Fruit fly (Drosophila melanogaster) whole organism, embryonic: Measurements from ENCODE around the gene Ppi1.
A peak's percentile ranks its signal among the peaks of the same experiment; 100 is the strongest.

Experiments
- Abd-B ChIP-seq: fragments of 200-800 bp; sonication (Bioruptor generic); optimal IDR thresholded peaks from 2 replicates; lab custom pipeline; 2018; ENCODE audit warnings: missing biosample characterization, mild to moderate bottlenecking, missing genetic modification characterization, moderate library complexity
- CG11456 ChIP-seq: fragments of 200-800 bp; sonication (Bioruptor generic); IDR thresholded peaks from 3 replicates; pipeline ENCODE4 v1.3.6; 2022; ENCODE audit warnings: missing biosample characterization, missing genetic modification characterization
- CG12104 ChIP-seq: fragments of 200-800 bp; sonication (Bioruptor generic); optimal IDR thresholded peaks from 3 replicates; lab custom pipeline; 2016; ENCODE audit warnings: missing biosample characterization, missing genetic modification characterization
- CG12219 ChIP-seq: fragments of 200-800 bp; sonication (Bioruptor generic); optimal IDR thresholded peaks from 3 replicates; lab custom pipeline; 2018; ENCODE audit warnings: missing biosample characterization, mild to moderate bottlenecking, missing genetic modification characterization
- CG12769 ChIP-seq: fragments of 200-800 bp; sonication (Bioruptor generic); optimal IDR thresholded peaks from 2 replicates; lab custom pipeline; 2019; ENCODE audit warnings: missing biosample characterization, mild to moderate bottlenecking, missing genetic modification characterization, moderate library complexity
- CG12942 ChIP-seq: fragments of 200-800 bp; sonication (Bioruptor generic); optimal IDR thresholded peaks from 3 replicates; lab custom pipeline; 2016; ENCODE audit warnings: missing biosample characterization, missing genetic modification characterization
- CG13287 ChIP-seq: fragments of 200-800 bp; sonication (Bioruptor generic); IDR thresholded peaks from 2 replicates; pipeline ENCODE4 v1.3.6; 2022; ENCODE audit warnings: missing biosample characterization, missing genetic modification characterization; ENCODE audit not compliant: partially characterized antibody
- CG15073 ChIP-seq: fragments of 200-800 bp; sonication (Bioruptor generic); optimal IDR thresholded peaks from 2 replicates; lab custom pipeline; 2016; ENCODE audit warnings: missing biosample characterization, missing genetic modification characterization
- CG15269 ChIP-seq: fragments of 200-800 bp; sonication (Bioruptor generic); optimal IDR thresholded peaks from 2 replicates; lab custom pipeline; 2018; ENCODE audit warnings: missing biosample characterization, mild to moderate bottlenecking, missing genetic modification characterization, moderate library complexity
- CG15601 ChIP-seq: fragments of 200-800 bp; sonication (Bioruptor generic); optimal IDR thresholded peaks from 3 replicates; lab custom pipeline; 2019; ENCODE audit warnings: missing biosample characterization, mild to moderate bottlenecking, missing genetic modification characterization, moderate library complexity
- CG17385 ChIP-seq: fragments of 200-800 bp; sonication (Bioruptor generic); optimal IDR thresholded peaks from 3 replicates; lab custom pipeline; 2018; ENCODE audit warnings: missing biosample characterization, mild to moderate bottlenecking, missing genetic modification characterization
- CG17802 ChIP-seq: fragments of 200-800 bp; sonication (Bioruptor generic); optimal IDR thresholded peaks from 2 replicates; lab custom pipeline; 2018; ENCODE audit warnings: missing biosample characterization, mild to moderate bottlenecking, missing genetic modification characterization, moderate library complexity
- CG17912 ChIP-seq: fragments of 200-800 bp; sonication (Bioruptor generic); optimal IDR thresholded peaks from 2 replicates; lab custom pipeline; 2018; ENCODE audit warnings: missing biosample characterization, mild to moderate bottlenecking, missing genetic modification characterization
- CG1792 ChIP-seq: fragments of 200-800 bp; sonication (Bioruptor generic); optimal IDR thresholded peaks from 2 replicates; lab custom pipeline; 2016; ENCODE audit warnings: missing biosample characterization, missing genetic modification characterization
- CG2120 ChIP-seq: fragments of 200-800 bp; sonication (Bioruptor generic); optimal IDR thresholded peaks from 3 replicates; lab custom pipeline; 2016; ENCODE audit warnings: missing biosample characterization, missing genetic modification characterization
- CG2129 ChIP-seq: fragments of 200-800 bp; sonication (Bioruptor generic); IDR thresholded peaks from 2 replicates; pipeline ENCODE4 v1.3.6; 2022; ENCODE audit warnings: missing biosample characterization, missing genetic modification characterization; ENCODE audit not compliant: partially characterized antibody
- CG4707 ChIP-seq: fragments of 200-800 bp; sonication (Bioruptor generic); optimal IDR thresholded peaks from 2 replicates; lab custom pipeline; 2018; ENCODE audit warnings: missing biosample characterization, mild to moderate bottlenecking, missing genetic modification characterization, moderate library complexity
- CG4854 ChIP-seq: fragments of 200-800 bp; sonication (Bioruptor generic); optimal IDR thresholded peaks from 2 replicates; lab custom pipeline; 2016; ENCODE audit warnings: missing biosample characterization, missing genetic modification characterization, inconsistent platforms
- CG8281 ChIP-seq: fragments of 200-800 bp; sonication (Bioruptor generic); optimal IDR thresholded peaks from 2 replicates; lab custom pipeline; 2018; ENCODE audit warnings: missing biosample characterization, mild to moderate bottlenecking, missing genetic modification characterization, moderate library complexity
- Dbx ChIP-seq: fragments of 200-800 bp; sonication (Bioruptor generic); IDR thresholded peaks from 3 replicates; pipeline ENCODE4 v1.3.6; 2022; ENCODE audit warnings: missing biosample characterization, missing genetic modification characterization
- Ets97D ChIP-seq: fragments of 200-800 bp; sonication (Bioruptor generic); optimal IDR thresholded peaks from 3 replicates; lab custom pipeline; 2016; ENCODE audit warnings: missing biosample characterization, missing genetic modification characterization
- HHEX ChIP-seq: fragments of 200-800 bp; sonication (Bioruptor generic); optimal IDR thresholded peaks from 3 replicates; lab custom pipeline; 2017; ENCODE audit warnings: missing biosample characterization, mild to moderate bottlenecking, missing genetic modification characterization, missing genetic modification reagents
- HLH3B ChIP-seq: fragments of 200-800 bp; sonication (Bioruptor generic); IDR thresholded peaks from 2 replicates; pipeline ENCODE4 v1.3.6; 2022; ENCODE audit warnings: missing biosample characterization, missing genetic modification characterization
- Max ChIP-seq: fragments of 200-800 bp; sonication (Bioruptor generic); optimal IDR thresholded peaks from 2 replicates; lab custom pipeline; 2016; ENCODE audit warnings: missing biosample characterization, mild to moderate bottlenecking, missing genetic modification characterization
- NK7.1 ChIP-seq: fragments of 200-800 bp; sonication (Bioruptor generic); optimal IDR thresholded peaks from 3 replicates; lab custom pipeline; 2016; ENCODE audit warnings: missing biosample characterization, missing genetic modification characterization
- Ptx1 ChIP-seq: fragments of 200-800 bp; sonication (Bioruptor generic); IDR thresholded peaks from 2 replicates; pipeline ENCODE4 v1.3.6; 2022; ENCODE audit warnings: missing biosample characterization, missing genetic modification characterization
- Side ChIP-seq: fragments of 200-800 bp; sonication (Bioruptor generic); optimal IDR thresholded peaks from 2 replicates; lab custom pipeline; 2016; ENCODE audit warnings: missing biosample characterization, missing genetic modification characterization
- Sry-β ChIP-seq: fragments of 200-800 bp; sonication (Bioruptor generic); optimal IDR thresholded peaks from 2 replicates; lab custom pipeline; 2018; ENCODE audit warnings: missing biosample characterization, mild to moderate bottlenecking, missing genetic modification characterization, moderate library complexity
- TFAM ChIP-seq: fragments of 200-800 bp; sonication (Bioruptor generic); optimal IDR thresholded peaks from 2 replicates; lab custom pipeline; 2017; ENCODE audit warnings: missing biosample characterization, missing genetic modification characterization, inconsistent platforms
- al ChIP-seq: fragments of 200-800 bp; sonication (Bioruptor generic); IDR thresholded peaks from 2 replicates; pipeline ENCODE4 v1.3.6; 2022; ENCODE audit warnings: missing biosample characterization, missing genetic modification characterization
- bigmax ChIP-seq: fragments of 200-800 bp; sonication (Bioruptor generic); optimal IDR thresholded peaks from 2 replicates; lab custom pipeline; 2018; ENCODE audit warnings: missing biosample characterization, mild to moderate bottlenecking, missing genetic modification characterization
- bowl ChIP-seq: fragments of 200-800 bp; sonication (Bioruptor generic); IDR thresholded peaks from 2 replicates; pipeline ENCODE4 v1.3.6; 2022; ENCODE audit warnings: missing biosample characterization, missing genetic modification characterization
- br ChIP-seq: fragments of >200 bp; optimal IDR thresholded peaks from 2 replicates; lab custom pipeline; 2017
- cad ChIP-seq: fragments of >200 bp; optimal IDR thresholded peaks from 2 replicates; lab custom pipeline; 2017; ENCODE audit warnings: missing biosample characterization, missing genetic modification characterization
- ci ChIP-seq: fragments of 200-800 bp; sonication (Bioruptor generic); IDR thresholded peaks from 3 replicates; pipeline ENCODE4 v1.3.6; 2022; ENCODE audit warnings: missing biosample characterization, missing genetic modification characterization
- dan ChIP-seq: fragments of 200-800 bp; sonication (Bioruptor generic); IDR thresholded peaks from 2 replicates; pipeline ENCODE4 v1.3.6; 2022; ENCODE audit warnings: missing biosample characterization, missing genetic modification characterization
- dmrt99B ChIP-seq: fragments of 200-800 bp; sonication (Bioruptor generic); optimal IDR thresholded peaks from 2 replicates; lab custom pipeline; 2018; ENCODE audit warnings: missing biosample characterization, mild to moderate bottlenecking, missing genetic modification characterization, moderate library complexity
- dysf ChIP-seq: fragments of 200-800 bp; sonication (Bioruptor generic); IDR thresholded peaks from 3 replicates; pipeline ENCODE4 v1.3.6; 2022; ENCODE audit warnings: missing biosample characterization, missing genetic modification characterization
- eve ChIP-seq, 2 experiments: fragments of >200 bp; optimal IDR thresholded peaks; 2 replicates each; lab custom pipeline; 2017; ENCODE audit warnings: missing biosample characterization in 2 of 2, missing genetic modification characterization in 2 of 2
- her ChIP-seq: fragments of 200-800 bp; sonication (Bioruptor generic); optimal IDR thresholded peaks from 2 replicates; lab custom pipeline; 2016; ENCODE audit warnings: missing biosample characterization, missing genetic modification characterization
- lbe ChIP-seq: fragments of 200-800 bp; sonication (Bioruptor generic); optimal IDR thresholded peaks from 2 replicates; lab custom pipeline; 2016; ENCODE audit warnings: missing biosample characterization, mild to moderate bottlenecking, missing genetic modification characterization
- lilli ChIP-seq: fragments of 200-800 bp; sonication (Bioruptor generic); optimal IDR thresholded peaks from 3 replicates; lab custom pipeline; 2016; ENCODE audit warnings: missing biosample characterization, missing genetic modification characterization
- mld ChIP-seq: fragments of 200-800 bp; sonication (Bioruptor generic); IDR thresholded peaks from 3 replicates; pipeline ENCODE4 v1.3.6; 2022; ENCODE audit warnings: missing biosample characterization, missing genetic modification characterization; ENCODE audit not compliant: partially characterized antibody
- otp ChIP-seq: fragments of 200-800 bp; sonication (Bioruptor generic); IDR thresholded peaks from 3 replicates; pipeline ENCODE4, ENCODE4 v1.3.6; 2022; ENCODE audit warnings: missing biosample characterization, missing genetic modification characterization
- pb ChIP-seq: fragments of 200-800 bp; sonication (Bioruptor generic); optimal IDR thresholded peaks from 3 replicates; lab custom pipeline; 2016; ENCODE audit warnings: missing biosample characterization, missing genetic modification characterization
- pho ChIP-seq: fragments of 200-800 bp; sonication (Bioruptor generic); optimal IDR thresholded peaks from 2 replicates; lab custom pipeline; 2016; ENCODE audit warnings: missing biosample characterization, missing genetic modification characterization
- pita ChIP-seq: fragments of 200-800 bp; sonication (Bioruptor generic); optimal IDR thresholded peaks from 2 replicates; lab custom pipeline; 2017; ENCODE audit warnings: missing biosample characterization, mild to moderate bottlenecking, missing genetic modification characterization
- ro ChIP-seq: fragments of 200-800 bp; sonication (Bioruptor generic); IDR thresholded peaks from 2 replicates; pipeline ENCODE4 v1.3.6; 2022; ENCODE audit warnings: missing biosample characterization, missing genetic modification characterization
- row ChIP-seq: fragments of 200-800 bp; sonication (Bioruptor generic); IDR thresholded peaks from 3 replicates; pipeline ENCODE4 v1.3.6; 2022; ENCODE audit warnings: missing biosample characterization, missing genetic modification characterization
- stwl ChIP-seq: fragments of 200-800 bp; sonication (Bioruptor generic); optimal IDR thresholded peaks from 3 replicates; lab custom pipeline; 2018; ENCODE audit warnings: missing biosample characterization, mild to moderate bottlenecking, missing genetic modification characterization, moderate library complexity
- sug ChIP-seq: fragments of 200-800 bp; optimal IDR thresholded peaks from 2 replicates; lab custom pipeline; 2019; ENCODE audit warnings: missing biosample characterization, mild to moderate bottlenecking, missing genetic modification characterization, moderate library complexity
- twi ChIP-seq: fragments of 200-800 bp; optimal IDR thresholded peaks from 2 replicates; lab custom pipeline; 2019; ENCODE audit warnings: missing biosample characterization, mild to moderate bottlenecking, missing genetic modification characterization, moderate library complexity
- zen2 ChIP-seq: fragments of 200-800 bp; sonication (Bioruptor generic); IDR thresholded peaks from 3 replicates; pipeline ENCODE4 v1.3.6; 2022; ENCODE audit warnings: missing biosample characterization, missing genetic modification characterization; ENCODE audit not compliant: partially characterized antibody

Ppi1 gene

dm6 chr3R:30164162-30164561 is 35.2 kb upstream of the Ppi1 start (continued):
- no peak for TF ChIP-seq CG8281
- peak; percentile 16 for TF ChIP-seq CG4707 (GFP tag; lab: Kevin White, UChicago)
- peak; percentile 85 for TF ChIP-seq ci
- TF ChIP-seq Dbx (GFP tag; lab: Robert Waterston, UW), result no peak
- TF ChIP-seq row (GFP tag; lab: Robert Waterston, UW), result peak; percentile 54
- no peak for TF ChIP-seq CG15073
- TF ChIP-seq dan (GFP tag; lab: Robert Waterston, UW), result no peak
- TF ChIP-seq CG12942 (GFP tag; lab: Kevin White, UChicago), result no peak
- TF ChIP-seq bigmax, result no peak
- no peak for TF ChIP-seq mld (GFP tag; lab: Robert Waterston, UW)
- TF ChIP-seq pho (GFP tag; lab: Kevin White, UChicago), result no peak
- TF ChIP-seq bowl (GFP tag; lab: Robert Waterston, UW), result 0 out of 2 replicates have a peak, but pooled peaks have one; percentile 11
- no peak for TF ChIP-seq CG13287 (GFP tag; lab: Robert Waterston, UW)
- no peak for TF ChIP-seq CG15601 (tag; lab: Kevin White, UChicago)
- TF ChIP-seq CG2129, result no peak
- TF ChIP-seq CG15269 (tag; lab: Kevin White, UChicago), result no peak
- TF ChIP-seq Abd-B (GFP tag; lab: Kevin White, UChicago), result no peak
- no peak for TF ChIP-seq Ets97D (GFP tag; lab: Kevin White, UChicago)
- TF ChIP-seq lilli (GFP tag; lab: Kevin White, UChicago), result peak; percentile 6
- no peak for TF ChIP-seq ro (GFP tag; lab: Robert Waterston, UW)
- TF ChIP-seq CG17385, result no peak
- peak; percentile 63 for TF ChIP-seq Ptx1 (GFP tag; lab: Robert Waterston, UW)
- TF ChIP-seq CG17802 (tag; lab: Kevin White, UChicago), result no peak
- TF ChIP-seq cad, result no peak
- TF ChIP-seq HLH3B (GFP tag; lab: Robert Waterston, UW), result peak; percentile 64
- TF ChIP-seq otp (GFP tag; lab: Robert Waterston, UW), result no peak
- TF ChIP-seq pb, result no peak
- no peak for TF ChIP-seq al (GFP tag; lab: Robert Waterston, UW)
- TF ChIP-seq CG12219 (GFP tag; lab: Kevin White, UChicago), result peak; percentile 19
- TF ChIP-seq CG4854 (GFP tag; lab: Kevin White, UChicago), result no peak
- no peak for TF ChIP-seq sug (tag; lab: Kevin White, UChicago)
- no peak for TF ChIP-seq stwl (tag; lab: Kevin White, UChicago)
- TF ChIP-seq NK7.1, result no peak
- TF ChIP-seq br (lab: Kevin White, UChicago), result no peak
- no peak for TF ChIP-seq her (GFP tag; lab: Kevin White, UChicago)
- no peak for TF ChIP-seq CG11456 (GFP tag; lab: Robert Waterston, UW)
- no peak for TF ChIP-seq Max (GFP tag; lab: Kevin White, UChicago)
- no peak for TF ChIP-seq TFAM
- TF ChIP-seq zen2 (GFP tag; lab: Robert Waterston, UW), result no peak
- no peak for TF ChIP-seq HHEX (GFP tag; lab: Kevin White, UChicago)
- TF ChIP-seq lbe (GFP tag; lab: Kevin White, UChicago), result no peak
- no peak for TF ChIP-seq Sry-β
- peak; percentile 61; the same call in 2 of the 3 replicates for TF ChIP-seq dysf (GFP tag; lab: Robert Waterston, UW)
- TF ChIP-seq dmrt99B (tag; lab: Kevin White, UChicago), result peak; percentile 64
- no peak for TF ChIP-seq CG1792
- TF ChIP-seq CG12104 (GFP tag; lab: Kevin White, UChicago), result no peak
- no peak for TF ChIP-seq pita (GFP tag; lab: Kevin White, UChicago)
- TF ChIP-seq Side (GFP tag; lab: Kevin White, UChicago), result no peak
- no peak for TF ChIP-seq CG2120 (GFP tag; lab: Kevin White, UChicago)
- TF ChIP-seq twi (tag; lab: Kevin White, UChicago), result no peak
- TF ChIP-seq CG12769 (tag; lab: Kevin White, UChicago), result no peak
- TF ChIP-seq eve (GFP tag; optimal IDR thresholded peaks at IDR 0.05; lab: Kevin White, UChicago), result no peak
- no peak for TF ChIP-seq CG17912 (GFP tag; lab: Kevin White, UChicago)
